Worm (Caenorhabditis elegans) whole organism, L1 larva: ENCODE measurements around the gene toh-1.
"Not testable (repeated sequence)": the region's sequence is repeated elsewhere in the genome, so short reads cannot be mapped to it uniquely, and the experiment has no call there.

Source experiments
- C34B4.2 ChIP-seq: sonication (generic microtip); optimal IDR thresholded peaks from 2 replicates; lab custom pipeline; 2017; ENCODE audit warnings: mild to moderate bottlenecking, missing genetic modification characterization, missing compliant biosample characterization
- F16B12.6 ChIP-seq: fragments of 150-350 bp; optimal IDR thresholded peaks from 2 replicates; lab custom pipeline; 2014; ENCODE audit warnings: missing biosample characterization, missing genetic modification characterization
- blmp-1 ChIP-seq: fragments of 150-350 bp; optimal IDR thresholded peaks from 2 replicates; lab custom pipeline; 2014; ENCODE audit warnings: missing biosample characterization, missing genetic modification characterization
- ceh-82 ChIP-seq, 3 experiments: fragments of 150-350 bp in 1 of 3; sonication (generic microtip) in 2 of 3; optimal IDR thresholded peaks; 2 replicates each; lab custom pipeline; 2014 to 2017; ENCODE audit warnings: missing biosample characterization in 3 of 3, missing genetic modification characterization in 3 of 3
- ceh-88 ChIP-seq: fragments of 200-800 bp; sonication (Bioruptor generic); IDR thresholded peaks from 2 replicates; pipeline ENCODE4 v1.3.6; 2022; ENCODE audit warnings: missing genetic modification characterization, missing compliant biosample characterization
- dpl-1 ChIP-seq, 3 experiments: fragments of 150-350 bp in 2 of 3; sonication (generic microtip) in 1 of 3; optimal IDR thresholded peaks; 2 replicates each; lab custom pipeline; 2014 to 2017; ENCODE audit warnings: missing biosample characterization in 3 of 3, missing genetic modification characterization in 3 of 3, missing genetic modification reagents in 3 of 3
- dsc-1 ChIP-seq: sonication (generic microtip); optimal IDR thresholded peaks from 2 replicates; lab custom pipeline; 2016; ENCODE audit warnings: mild to moderate bottlenecking, missing genetic modification characterization, missing compliant biosample characterization
- efl-1 ChIP-seq, 4 experiments: fragments of 150-350 bp; optimal IDR thresholded peaks in 3 of 4; peaks in 1 of 4; 1 replicate in 1 of 4; 2 replicates in 3 of 4; lab custom pipeline; 2014; ENCODE audit warnings: missing biosample characterization in 2 of 4, missing genetic modification characterization in 2 of 4, missing genetic modification reagents in 2 of 4
- ets-5 ChIP-seq: fragments of 200-800 bp; sonication (Bioruptor generic); IDR thresholded peaks from 2 replicates; pipeline ENCODE4 v1.3.6; 2022; ENCODE audit warnings: missing genetic modification characterization, missing compliant biosample characterization
- fkh-8 ChIP-seq: sonication (generic microtip); optimal IDR thresholded peaks from 2 replicates; lab custom pipeline; 2016; ENCODE audit warnings: mild to moderate bottlenecking, missing genetic modification characterization, missing compliant biosample characterization
- grh-1 ChIP-seq: fragments of 200-800 bp; sonication (Bioruptor generic); IDR thresholded peaks from 2 replicates; pipeline ENCODE4 v1.3.6; 2022; ENCODE audit warnings: missing genetic modification reagents, missing genetic modification characterization, missing compliant biosample characterization
- irx-1 ChIP-seq: sonication (generic microtip); optimal IDR thresholded peaks from 2 replicates; lab custom pipeline; 2016; ENCODE audit warnings: missing genetic modification characterization, missing compliant biosample characterization
- isw-1 ChIP-seq: fragments of 200-800 bp; sonication (Bioruptor generic); IDR thresholded peaks from 2 replicates; pipeline ENCODE4 v1.3.6; 2022; ENCODE audit warnings: missing genetic modification characterization, missing compliant biosample characterization
- lin-14 ChIP-seq: fragments of 200-800 bp; sonication (Bioruptor generic); optimal IDR thresholded peaks from 2 replicates; lab custom pipeline; 2018; ENCODE audit warnings: mild to moderate bottlenecking, missing genetic modification characterization, moderate library complexity, missing compliant biosample characterization
- lin-15B ChIP-seq: fragments of 150-350 bp; sonication (generic microtip); optimal IDR thresholded peaks from 3 replicates; lab custom pipeline; 2014; ENCODE audit warnings: missing biosample characterization, missing genetic modification characterization
- lin-35 ChIP-seq, 2 experiments: fragments of 150-350 bp; optimal IDR thresholded peaks; 2 replicates each; lab custom pipeline; 2014; ENCODE audit warnings: missing biosample characterization in 2 of 2, missing genetic modification characterization in 2 of 2, missing genetic modification reagents in 2 of 2
- lir-3 ChIP-seq: sonication (generic microtip); optimal IDR thresholded peaks from 2 replicates; lab custom pipeline; 2016; ENCODE audit warnings: mild to moderate bottlenecking, missing genetic modification characterization, moderate library complexity, missing compliant biosample characterization; ENCODE audit not compliant: poor library complexity
- lsy-2 ChIP-seq, 2 experiments: fragments of 150-350 bp; optimal IDR thresholded peaks; 2 replicates each; lab custom pipeline; 2014; ENCODE audit warnings: missing biosample characterization in 2 of 2, missing genetic modification characterization in 2 of 2
- mab-9 ChIP-seq: fragments of 200-800 bp; sonication (Bioruptor generic); IDR thresholded peaks from 2 replicates; pipeline ENCODE4 v1.3.6; 2022; ENCODE audit warnings: missing genetic modification reagents, missing genetic modification characterization, missing compliant biosample characterization
- mep-1 ChIP-seq: fragments of 150-350 bp; optimal IDR thresholded peaks from 2 replicates; lab custom pipeline; 2014; ENCODE audit warnings: missing biosample characterization, missing genetic modification characterization
- nhr-19 ChIP-seq: fragments of 200-800 bp; sonication (Bioruptor generic); conservative IDR thresholded peaks from 2 replicates; pipeline ENCODE4 v1.3.6; 2022; ENCODE audit warnings: missing genetic modification characterization, missing compliant biosample characterization
- nhr-20 ChIP-seq: sonication (generic microtip); optimal IDR thresholded peaks from 2 replicates; lab custom pipeline; 2016; ENCODE audit warnings: mild to moderate bottlenecking, missing genetic modification characterization, missing compliant biosample characterization
- nhr-47 ChIP-seq: sonication (generic microtip); optimal IDR thresholded peaks from 2 replicates; lab custom pipeline; 2016; ENCODE audit warnings: mild to moderate bottlenecking, missing genetic modification characterization, moderate library complexity, missing compliant biosample characterization
- nhr-71 ChIP-seq: sonication (generic microtip); optimal IDR thresholded peaks from 2 replicates; lab custom pipeline; 2016; ENCODE audit warnings: mild to moderate bottlenecking, missing genetic modification characterization, moderate library complexity, missing compliant biosample characterization
- nhr-85 ChIP-seq: sonication (generic microtip); peaks from one replicate; lab custom pipeline; 2016; ENCODE audit warnings: missing genetic modification characterization, inconsistent platforms, missing compliant biosample characterization
- nhr-90 ChIP-seq: sonication (generic microtip); optimal IDR thresholded peaks from 2 replicates; lab custom pipeline; 2016; ENCODE audit warnings: mild to moderate bottlenecking, missing genetic modification characterization, missing compliant biosample characterization; ENCODE audit not compliant: poor library complexity
- rnt-1 ChIP-seq: sonication (generic microtip); optimal IDR thresholded peaks from 2 replicates; lab custom pipeline; 2016; ENCODE audit warnings: mild to moderate bottlenecking, missing genetic modification characterization, moderate library complexity, missing compliant biosample characterization
- snu-23 ChIP-seq: sonication (generic microtip); optimal IDR thresholded peaks from 2 replicates; lab custom pipeline; 2016; ENCODE audit warnings: missing genetic modification characterization, missing compliant biosample characterization
- swsn-7 ChIP-seq: sonication (generic microtip); optimal IDR thresholded peaks from 2 replicates; lab custom pipeline; 2016; ENCODE audit warnings: missing genetic modification characterization, missing compliant biosample characterization
- tbx-2 ChIP-seq: sonication (generic microtip); optimal IDR thresholded peaks from 2 replicates; lab custom pipeline; 2016; ENCODE audit warnings: missing genetic modification characterization, missing compliant biosample characterization
- unc-30 ChIP-seq: sonication (generic microtip); optimal IDR thresholded peaks from 2 replicates; lab custom pipeline; 2017; ENCODE audit warnings: missing biosample characterization, missing genetic modification characterization
- unc-86 ChIP-seq: sonication (generic microtip); optimal IDR thresholded peaks from 2 replicates; lab custom pipeline; 2016; ENCODE audit warnings: missing genetic modification characterization, missing compliant biosample characterization
- unc-98 ChIP-seq: fragments of 200-800 bp; sonication (Bioruptor generic); IDR thresholded peaks from 2 replicates; pipeline ENCODE4 v1.3.6; 2022; ENCODE audit warnings: missing genetic modification characterization, missing compliant biosample characterization
- xbp-1 ChIP-seq: sonication (generic microtip); optimal IDR thresholded peaks from 2 replicates; lab custom pipeline; 2016; ENCODE audit warnings: missing genetic modification characterization, missing compliant biosample characterization
- ztf-11 ChIP-seq, 2 experiments: sonication (generic microtip); optimal IDR thresholded peaks; 2 replicates each; lab custom pipeline; 2016 to 2017; ENCODE audit warnings: missing genetic modification characterization in 2 of 2, missing biosample characterization in 1 of 2, missing compliant biosample characterization in 1 of 2

Gene toh-1

ce11 chrIII:3854868-3855267 is 46.0 kb upstream of the toh-1 start:
- TF ChIP-seq tbx-2 (tag; lab: Kevin White, UChicago) (peak; percentile 55), unc-86 (tag; lab: Kevin White, UChicago) (peak; percentile 44), lin-14 (GFP tag; lab: Kevin White, UChicago) (peak; percentile 52), dpl-1 (GFP tag; optimal IDR thresholded peaks at IDR 0.05; lab: Kevin White, UChicago) (peak; percentile 34 to 51 (median 51)), lin-15B (tag; lab: Kevin White, UChicago) (peak; percentile 20), lir-3 (tag; lab: Kevin White, UChicago) (peak; percentile 61), efl-1 (optimal IDR thresholded peaks at IDR 0.05; lab: Kevin White, UChicago) (peak; percentile 48 to 64), efl-1 (GFP tag; optimal IDR thresholded peaks at IDR 0.05 in 1 of 2; lab: Kevin White, UChicago) (peak; percentile 47 to 96), grh-1 (peak; percentile 87), ztf-11 (tag; optimal IDR thresholded peaks at IDR 0.05; lab: Kevin White, UChicago) (peak in 1 of 2 experiments; percentile 51), lin-35 (GFP tag; optimal IDR thresholded peaks at IDR 0.05; lab: Kevin White, UChicago) (peak; percentile 7 to 45), ceh-82 (tag; optimal IDR thresholded peaks at IDR 0.05; lab: Kevin White, UChicago) (peak in 1 of 3 experiments; percentile 20), nhr-20 (tag; lab: Kevin White, UChicago) (peak; percentile 51), isw-1 (peak; percentile 97), swsn-7 (tag; lab: Kevin White, UChicago) (peak; percentile 31), mep-1 (tag; lab: Kevin White, UChicago) (peak; percentile 17), nhr-85 (tag; lab: Kevin White, UChicago) (peak; percentile 84), nhr-47 (tag; lab: Kevin White, UChicago) (peak; percentile 74), nhr-19 (GFP tag; lab: Robert Waterston, UW) (peak; percentile 99), rnt-1 (peak; percentile 86), F16B12.6 (tag; lab: Kevin White, UChicago) (peak; percentile 76), unc-98 (GFP tag; lab: Robert Waterston, UW) (peak; percentile 93), nhr-90 (peak; percentile 16), dsc-1 (peak; percentile 47), nhr-71 (tag; lab: Kevin White, UChicago) (peak; percentile 71), ceh-88 (GFP tag; lab: Robert Waterston, UW) (peak; percentile 93), mab-9 (GFP tag; lab: Robert Waterston, UW) (peak; percentile 95), fkh-8 (peak; percentile 54), xbp-1 (tag; lab: Kevin White, UChicago) (peak; percentile 55), lsy-2 (tag; optimal IDR thresholded peaks at IDR 0.05; lab: Kevin White, UChicago) (peak; percentile 77 to 86), snu-23 (GFP tag; lab: Kevin White, UChicago) (peak; percentile 49), irx-1 (tag; lab: Kevin White, UChicago) (peak; percentile 46)

- TF ChIP-seq lsy-2 (tag; optimal IDR thresholded peaks at IDR 0.05; lab: Kevin White, UChicago), result peak in 1 of 2 experiments; percentile 9
- TF ChIP-seq nhr-19 (GFP tag; lab: Robert Waterston, UW), result peak; percentile 53
These were observed 43.3 kb upstream of the toh-1 start, which contains the start of gene cyp-25A4 for ce11 chrIII:3852030-3852579. Gene cyp-25A4 (minus strand): TSS chrIII:3852080.

ce11 chrIII:3844746-3845145 is 35.9 kb upstream of the toh-1 start, which contains the start of gene maph-1.3:
Gene maph-1.3 (plus strand): TSS chrIII:3844893.
- TF ChIP-seq ets-5 (GFP tag; lab: Robert Waterston, UW); lir-3 (tag; lab: Kevin White, UChicago); C34B4.2 (tag; lab: Kevin White, UChicago): not testable (repeated sequence)

- not testable (repeated sequence) for TF ChIP-seq blmp-1 (tag; lab: Kevin White, UChicago); unc-30 (tag; lab: Kevin White, UChicago); isw-1
These were observed 34.7 kb upstream of the toh-1 start, which contains the start of gene C36A4.4 for ce11 chrIII:3843514-3843913. Gene C36A4.4 (minus strand): TSS chrIII:3843614.
